Fruit fly (Drosophila melanogaster) whole organism, prepupa: Measurements from ENCODE around the gene fng.
A peak's percentile ranks its signal among the peaks of the same experiment; 100 is the strongest.

Experiments used
- Blimp-1 ChIP-seq: fragments of 200-800 bp; sonication (Bioruptor generic); optimal IDR thresholded peaks from 3 replicates; lab custom pipeline; 2017; ENCODE audit warnings: missing biosample characterization, missing genetic modification characterization, mild to moderate bottlenecking, moderate library complexity, missing genetic modification reagents
- CG10631 ChIP-seq: fragments of 200-800 bp; sonication (Bioruptor generic); optimal IDR thresholded peaks from 2 replicates; lab custom pipeline; 2016; ENCODE audit warnings: missing biosample characterization, missing genetic modification characterization
- CG10669 ChIP-seq: fragments of 200-800 bp; sonication (Bioruptor generic); optimal IDR thresholded peaks from 3 replicates; lab custom pipeline; 2018; ENCODE audit warnings: missing biosample characterization, mild to moderate bottlenecking, missing genetic modification characterization, moderate library complexity
- CG11294 ChIP-seq: fragments of 200-800 bp; sonication (Bioruptor generic); IDR thresholded peaks from 2 replicates; pipeline ENCODE4 v1.3.6; 2022; ENCODE audit warnings: missing biosample characterization, missing genetic modification characterization
- CG15336 ChIP-seq: fragments of 200-800 bp; sonication (Bioruptor generic); IDR thresholded peaks from 2 replicates; pipeline ENCODE4 v1.3.6; 2022; ENCODE audit warnings: missing biosample characterization, missing genetic modification characterization
- CG32006 ChIP-seq: fragments of 200-800 bp; sonication (Bioruptor generic); optimal IDR thresholded peaks from 3 replicates; lab custom pipeline; 2017; ENCODE audit warnings: missing biosample characterization, mild to moderate bottlenecking, missing genetic modification characterization
- CG34406 ChIP-seq: fragments of 200-800 bp; sonication (Bioruptor generic); optimal IDR thresholded peaks from 3 replicates; lab custom pipeline; 2016; ENCODE audit warnings: missing biosample characterization, missing genetic modification characterization
- CG4318 ChIP-seq: fragments of 200-800 bp; sonication (Bioruptor generic); optimal IDR thresholded peaks from 3 replicates; lab custom pipeline; 2017; ENCODE audit warnings: missing biosample characterization, mild to moderate bottlenecking, missing genetic modification characterization
- CG6163 ChIP-seq: fragments of 200-800 bp; sonication (Bioruptor generic); IDR thresholded peaks from 3 replicates; pipeline ENCODE4 v1.3.6; 2022; ENCODE audit warnings: missing biosample characterization, missing genetic modification characterization
- CG6276 ChIP-seq: fragments of 200-800 bp; sonication (Bioruptor generic); optimal IDR thresholded peaks from 2 replicates; lab custom pipeline; 2017; ENCODE audit warnings: missing biosample characterization, mild to moderate bottlenecking, missing genetic modification characterization
- CG6792 ChIP-seq: fragments of 200-800 bp; sonication (Bioruptor generic); optimal IDR thresholded peaks from 3 replicates; lab custom pipeline; 2016; ENCODE audit warnings: missing biosample characterization, missing genetic modification characterization
- CG6808 ChIP-seq: fragments of 200-800 bp; sonication (Bioruptor generic); optimal IDR thresholded peaks from 3 replicates; lab custom pipeline; 2017; ENCODE audit warnings: missing biosample characterization, missing genetic modification characterization, mild to moderate bottlenecking, moderate library complexity, missing genetic modification reagents
- CG6854 ChIP-seq: fragments of 200-800 bp; sonication (Bioruptor generic); optimal IDR thresholded peaks from 2 replicates; lab custom pipeline; 2017; ENCODE audit warnings: missing biosample characterization, mild to moderate bottlenecking, missing genetic modification characterization
- CG7368 ChIP-seq: fragments of 200-800 bp; sonication (Bioruptor generic); optimal IDR thresholded peaks from 3 replicates; lab custom pipeline; 2016; ENCODE audit warnings: missing biosample characterization, missing genetic modification characterization
- CG8119 ChIP-seq: fragments of 200-800 bp; sonication (Bioruptor generic); IDR thresholded peaks from 3 replicates; pipeline ENCODE4 v1.3.6; 2022; ENCODE audit warnings: missing biosample characterization, missing genetic modification characterization
- CG8319 ChIP-seq: fragments of 200-800 bp; sonication (Bioruptor generic); optimal IDR thresholded peaks from 3 replicates; lab custom pipeline; 2016; ENCODE audit warnings: missing biosample characterization, missing genetic modification characterization
- CG8632 ChIP-seq: fragments of 200-800 bp; sonication (Bioruptor generic); optimal IDR thresholded peaks from 3 replicates; lab custom pipeline; 2016; ENCODE audit warnings: missing biosample characterization, missing genetic modification characterization
- CG9139 ChIP-seq: fragments of 200-800 bp; sonication (Bioruptor generic); optimal IDR thresholded peaks from 3 replicates; lab custom pipeline; 2017; ENCODE audit warnings: missing biosample characterization, mild to moderate bottlenecking, missing genetic modification characterization
- Eip75B ChIP-seq: fragments of 200-800 bp; sonication (Bioruptor generic); optimal IDR thresholded peaks from 3 replicates; lab custom pipeline; 2016; ENCODE audit warnings: missing biosample characterization, missing genetic modification characterization
- Eip78C ChIP-seq: fragments of 200-800 bp; sonication (Bioruptor generic); peaks from one replicate; lab custom pipeline; 2016; ENCODE audit warnings: missing biosample characterization, missing genetic modification characterization
- Ets96B ChIP-seq: fragments of 200-800 bp; optimal IDR thresholded peaks from 2 replicates; lab custom pipeline; 2019; ENCODE audit warnings: missing biosample characterization, mild to moderate bottlenecking, missing genetic modification characterization, moderate library complexity
- Gug ChIP-seq: fragments of 200-800 bp; sonication (Bioruptor generic); IDR thresholded peaks from 2 replicates; pipeline ENCODE4 v1.3.6; 2022; ENCODE audit warnings: missing biosample characterization, missing genetic modification characterization
- Hr39 ChIP-seq: fragments of 200-800 bp; sonication (Bioruptor generic); optimal IDR thresholded peaks from 2 replicates; lab custom pipeline; 2016; ENCODE audit warnings: missing biosample characterization, missing genetic modification characterization
- OdsH ChIP-seq: fragments of 200-800 bp; sonication (Bioruptor generic); optimal IDR thresholded peaks from 3 replicates; lab custom pipeline; 2016; ENCODE audit warnings: missing biosample characterization, missing genetic modification characterization
- Smox ChIP-seq: fragments of 200-800 bp; sonication (Bioruptor generic); optimal IDR thresholded peaks from 3 replicates; lab custom pipeline; 2016; ENCODE audit warnings: missing biosample characterization, missing genetic modification characterization
- Sox102F ChIP-seq: fragments of 200-800 bp; sonication (Bioruptor generic); optimal IDR thresholded peaks from 2 replicates; lab custom pipeline; 2016; ENCODE audit warnings: missing biosample characterization, mild to moderate bottlenecking, missing genetic modification characterization
- acj6 ChIP-seq: fragments of 200-800 bp; sonication (Bioruptor generic); optimal IDR thresholded peaks from 3 replicates; lab custom pipeline; 2016; ENCODE audit warnings: missing biosample characterization, missing genetic modification characterization
- cyc ChIP-seq: fragments of 200-800 bp; sonication (Bioruptor generic); optimal IDR thresholded peaks from 3 replicates; lab custom pipeline; 2016; ENCODE audit warnings: missing biosample characterization, missing genetic modification characterization
- dac ChIP-seq: fragments of 200-800 bp; sonication (Bioruptor generic); optimal IDR thresholded peaks from 2 replicates; lab custom pipeline; 2017; ENCODE audit warnings: missing biosample characterization, mild to moderate bottlenecking, missing genetic modification characterization
- dsx ChIP-seq: fragments of 200-800 bp; optimal IDR thresholded peaks from 3 replicates; lab custom pipeline; 2019; ENCODE audit warnings: missing biosample characterization, mild to moderate bottlenecking, missing genetic modification characterization, moderate library complexity; ENCODE audit not compliant: poor library complexity, severe bottlenecking
- esn ChIP-seq: fragments of 200-800 bp; sonication (Bioruptor generic); optimal IDR thresholded peaks from 2 replicates; lab custom pipeline; 2016; ENCODE audit warnings: missing biosample characterization, mild to moderate bottlenecking, missing genetic modification characterization, moderate library complexity
- fd85E ChIP-seq: fragments of 200-800 bp; sonication (Bioruptor generic); optimal IDR thresholded peaks from 3 replicates; lab custom pipeline; 2016; ENCODE audit warnings: missing biosample characterization, missing genetic modification characterization
- lz ChIP-seq: fragments of 200-800 bp; sonication (Bioruptor generic); optimal IDR thresholded peaks from 3 replicates; lab custom pipeline; 2016; ENCODE audit warnings: missing biosample characterization, missing genetic modification characterization
- salr ChIP-seq, 2 experiments: fragments of 200-800 bp; sonication (Bioruptor generic); optimal IDR thresholded peaks; 3 replicates each; lab custom pipeline; 2016 to 2018; ENCODE audit warnings: missing biosample characterization in 2 of 2, missing genetic modification characterization in 2 of 2, mild to moderate bottlenecking in 1 of 2
- ss ChIP-seq, 2 experiments: fragments of 200-800 bp; sonication (Bioruptor generic); optimal IDR thresholded peaks; 2 replicates in 1 of 2; 3 replicates in 1 of 2; lab custom pipeline; 2017 to 2018; ENCODE audit warnings: mild to moderate bottlenecking in 2 of 2, missing biosample characterization in 2 of 2, missing genetic modification characterization in 2 of 2, moderate library complexity in 1 of 2
- topi ChIP-seq: fragments of 200-800 bp; sonication (Bioruptor generic); optimal IDR thresholded peaks from 3 replicates; lab custom pipeline; 2016; ENCODE audit warnings: missing biosample characterization, missing genetic modification characterization
- vri ChIP-seq: fragments of 200-800 bp; sonication (Bioruptor generic); optimal IDR thresholded peaks from 3 replicates; lab custom pipeline; 2016; ENCODE audit warnings: missing biosample characterization, mild to moderate bottlenecking, missing genetic modification characterization

fng gene

DNA sequence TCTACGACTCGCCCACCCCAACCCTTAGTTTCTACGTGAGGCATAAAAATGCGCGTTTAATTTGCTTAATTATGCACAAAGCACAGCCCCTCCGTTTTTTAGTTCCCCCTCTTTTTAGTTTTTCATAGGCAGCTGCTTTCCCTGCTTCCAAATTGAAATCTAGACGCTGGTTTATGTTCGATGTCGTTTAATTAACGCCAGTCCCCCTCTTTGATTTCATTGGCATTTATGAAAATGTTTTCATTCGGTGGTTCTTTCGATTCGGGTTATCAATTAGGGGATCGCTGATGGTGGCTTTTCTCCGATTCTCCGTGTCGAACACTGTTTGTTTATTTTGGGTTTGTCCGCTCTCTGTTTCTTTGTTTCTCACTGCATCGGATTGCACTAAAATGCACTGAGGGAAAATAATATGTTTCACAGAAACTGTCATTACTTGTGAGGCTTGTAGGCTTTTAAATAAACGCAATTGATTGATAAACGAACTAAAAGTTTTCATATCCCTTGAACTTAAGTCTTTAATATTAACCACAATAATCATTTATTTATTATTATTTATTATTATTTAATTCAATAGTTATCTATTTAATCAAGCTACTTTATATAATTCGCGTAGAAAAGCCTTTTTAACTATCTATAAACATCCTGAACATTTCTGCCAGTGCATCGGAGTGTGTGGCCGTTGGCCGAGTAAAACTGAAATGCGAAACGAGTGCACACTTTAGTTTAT, 19.1 kb downstream of the fng start (continued):
- peak; percentile 75 for TF ChIP-seq CG15336 (GFP tag; lab: Robert Waterston, UW)
- peak; percentile 60 for TF ChIP-seq CG7368 (GFP tag; lab: Kevin White, UChicago)
- peak; percentile 61 for TF ChIP-seq CG6808 (GFP tag; lab: Kevin White, UChicago)
- TF ChIP-seq Eip78C (GFP tag; lab: Kevin White, UChicago): peak; percentile 90
- TF ChIP-seq CG9139 (GFP tag; lab: Kevin White, UChicago): peak; percentile 61
- peak; percentile 39 to 49 for TF ChIP-seq ss (GFP tag; optimal IDR thresholded peaks at IDR 0.05; lab: Kevin White, UChicago)
- peak; percentile 70 for TF ChIP-seq CG4318
- TF ChIP-seq CG34406 (GFP tag; lab: Kevin White, UChicago): peak; percentile 75
- TF ChIP-seq CG6854 (GFP tag; lab: Kevin White, UChicago): no peak
- TF ChIP-seq topi (GFP tag; lab: Kevin White, UChicago): peak; percentile 36
- peak; percentile 83 for TF ChIP-seq CG32006 (GFP tag; lab: Kevin White, UChicago)
- TF ChIP-seq CG8632 (GFP tag; lab: Kevin White, UChicago): peak; percentile 80
- TF ChIP-seq CG8119 (GFP tag; lab: Robert Waterston, UW): peak; percentile 84
- TF ChIP-seq Eip75B (GFP tag; lab: Kevin White, UChicago): peak; percentile 62
- peak; percentile 67 for TF ChIP-seq CG6276
- TF ChIP-seq Ets96B (tag; lab: Kevin White, UChicago): peak; percentile 79
- no peak for TF ChIP-seq cyc
- TF ChIP-seq esn (GFP tag; lab: Kevin White, UChicago): peak; percentile 56
- peak; percentile 48 for TF ChIP-seq CG6792 (GFP tag; lab: Kevin White, UChicago)
- TF ChIP-seq CG10631 (GFP tag; lab: Kevin White, UChicago): peak; percentile 69
- peak; percentile 54; the same call in 1 of the 2 replicates for TF ChIP-seq Gug
- peak; percentile 67 for TF ChIP-seq acj6 (GFP tag; lab: Kevin White, UChicago)
- TF ChIP-seq CG6163: no peak; the same call in 2 of the 3 replicates
- peak; percentile 26 for TF ChIP-seq fd85E (GFP tag; lab: Kevin White, UChicago)
- no peak for TF ChIP-seq Blimp-1 (GFP tag; lab: Kevin White, UChicago)
- TF ChIP-seq CG8319 (GFP tag; lab: Kevin White, UChicago): peak; percentile 27
- peak; percentile 44 for TF ChIP-seq dac (GFP tag; lab: Kevin White, UChicago)
- TF ChIP-seq Hr39 (GFP tag; lab: Kevin White, UChicago): peak; percentile 11
- TF ChIP-seq vri: no peak
- TF ChIP-seq Smox: peak; percentile 33
- peak; percentile 24 for TF ChIP-seq lz
- peak; percentile 70 for TF ChIP-seq OdsH
- TF ChIP-seq dsx (GFP tag; lab: Kevin White, UChicago): peak; percentile 82

dm6 chr3L:20929418-20929817, 19.9 kb downstream of the fng start:
- peak; percentile 16 for TF ChIP-seq Eip75B (GFP tag; lab: Kevin White, UChicago)
- no peak for TF ChIP-seq CG8632 (GFP tag; lab: Kevin White, UChicago)
- TF ChIP-seq dac (GFP tag; lab: Kevin White, UChicago): no peak
- TF ChIP-seq Sox102F (GFP tag; lab: Kevin White, UChicago): no peak
- peak; percentile 15 for TF ChIP-seq OdsH
- peak in 1 of 2 experiments; percentile 15 for TF ChIP-seq ss (GFP tag; optimal IDR thresholded peaks at IDR 0.05; lab: Kevin White, UChicago)
- TF ChIP-seq CG32006 (GFP tag; lab: Kevin White, UChicago): peak; percentile 32
- TF ChIP-seq CG10631 (GFP tag; lab: Kevin White, UChicago): peak; percentile 9
- peak; percentile 26 for TF ChIP-seq Ets96B (tag; lab: Kevin White, UChicago)
- no peak for TF ChIP-seq CG11294 (GFP tag; lab: Robert Waterston, UW)
- peak; percentile 40 for TF ChIP-seq CG10669
- peak; percentile 72 for TF ChIP-seq Eip78C (GFP tag; lab: Kevin White, UChicago)
- TF ChIP-seq acj6 (GFP tag; lab: Kevin White, UChicago): peak; percentile 1
- TF ChIP-seq Gug: no peak
- no peak for TF ChIP-seq salr (GFP tag; optimal IDR thresholded peaks at IDR 0.05; lab: Kevin White, UChicago)
- TF ChIP-seq CG15336 (GFP tag; lab: Robert Waterston, UW): 0 out of 2 replicates have a peak, but pooled peaks have one; percentile 21
